Worm (Caenorhabditis elegans) whole organism, L1 larva: Measurements from ENCODE around the gene fbxb-6.

ENCODE experiments used
- mef-2 ChIP-seq: fragments of 150-350 bp; optimal IDR thresholded peaks from 2 replicates; lab custom pipeline; 2014; ENCODE audit warnings: missing biosample characterization, missing genetic modification characterization
- nhr-76 ChIP-seq: sonication (generic microtip); optimal IDR thresholded peaks from 2 replicates; lab custom pipeline; 2017; ENCODE audit warnings: missing biosample characterization, missing genetic modification characterization
- nhr-77 ChIP-seq: fragments of 150-350 bp; optimal IDR thresholded peaks from 2 replicates; lab custom pipeline; 2014; ENCODE audit warnings: missing biosample characterization, missing genetic modification characterization

DNA sequence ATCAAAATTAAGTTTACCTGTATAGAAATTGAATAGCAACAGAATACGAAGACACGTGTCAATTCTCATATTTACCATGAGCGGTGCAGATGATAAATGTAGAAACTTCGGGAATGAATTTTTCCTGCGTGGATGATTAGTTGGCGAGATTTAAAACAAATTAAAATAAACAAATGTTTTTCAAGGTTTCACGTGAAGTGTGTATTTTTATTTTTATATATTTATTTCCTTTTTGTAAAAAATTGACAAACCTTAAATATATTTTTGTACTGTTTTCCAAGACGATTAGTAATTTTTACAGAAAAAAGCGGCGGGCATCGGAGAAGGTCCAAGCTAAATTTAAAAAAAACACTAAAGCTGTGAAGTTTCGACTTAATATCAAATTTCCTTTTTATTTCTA, 10.9 kb downstream of the fbxb-6 start, which contains the start of gene F07E5.8:
- TF ChIP-seq nhr-77 (tag; lab: Kevin White, UChicago) (no peak), nhr-76 (tag; lab: Kevin White, UChicago) (no peak), mef-2 (no peak)
